Worm (Caenorhabditis elegans) whole organism, L2 larva: ENCODE measurements around the gene dhhc-5.
A peak's percentile ranks its signal among the peaks of the same experiment; 100 is the strongest.

Experiments used
- C34F6.9 ChIP-seq: fragments of 150-350 bp; optimal IDR thresholded peaks from 2 replicates; lab custom pipeline; 2014; ENCODE audit warnings: missing biosample characterization, missing genetic modification characterization
- F13H6.1 ChIP-seq: sonication (generic microtip); optimal IDR thresholded peaks from 2 replicates; lab custom pipeline; 2016; ENCODE audit warnings: missing genetic modification characterization, missing compliant biosample characterization
- R02D3.7 ChIP-seq: fragments of 150-350 bp; optimal IDR thresholded peaks from 2 replicates; lab custom pipeline; 2014; ENCODE audit warnings: missing biosample characterization, missing genetic modification characterization
- Y55F3AM.14 ChIP-seq: fragments of 200-800 bp; sonication (Bioruptor generic); optimal IDR thresholded peaks from 2 replicates; lab custom pipeline; 2018; ENCODE audit warnings: mild to moderate bottlenecking, missing genetic modification characterization, missing compliant biosample characterization
- alr-1 ChIP-seq: fragments of 150-350 bp; optimal IDR thresholded peaks from 2 replicates; lab custom pipeline; 2014; ENCODE audit warnings: missing biosample characterization, missing genetic modification characterization
- aly-2 ChIP-seq: fragments of 150-350 bp; optimal IDR thresholded peaks from 2 replicates; lab custom pipeline; 2014; ENCODE audit warnings: missing biosample characterization, missing genetic modification characterization
- ama-1 ChIP-seq: fragments of 150-350 bp; optimal IDR thresholded peaks from 2 replicates; lab custom pipeline; 2018; ENCODE audit warnings: inconsistent platforms
- blmp-1 ChIP-seq: sonication (generic microtip); optimal IDR thresholded peaks from 2 replicates; lab custom pipeline; 2017; ENCODE audit warnings: missing genetic modification characterization, mild to moderate bottlenecking, missing compliant biosample characterization, antibody characterized with exemption, moderate library complexity; ENCODE audit not compliant: insufficient read depth
- ceh-16 ChIP-seq: fragments of 150-350 bp; optimal IDR thresholded peaks from 2 replicates; lab custom pipeline; 2014; ENCODE audit warnings: missing biosample characterization, missing genetic modification characterization
- ceh-82 ChIP-seq: fragments of 150-350 bp; optimal IDR thresholded peaks from 2 replicates; lab custom pipeline; 2014; ENCODE audit warnings: missing biosample characterization, missing genetic modification characterization
- crh-2 ChIP-seq: sonication (generic microtip); optimal IDR thresholded peaks from 2 replicates; lab custom pipeline; 2017; ENCODE audit warnings: missing biosample characterization, missing genetic modification characterization
- dmd-4 ChIP-seq: sonication (generic microtip); optimal IDR thresholded peaks from 2 replicates; lab custom pipeline; 2017; ENCODE audit warnings: missing biosample characterization, missing genetic modification characterization
- egl-27 ChIP-seq: sonication (generic microtip); optimal IDR thresholded peaks from 3 replicates; lab custom pipeline; 2017; ENCODE audit warnings: missing biosample characterization, missing genetic modification reagents, missing genetic modification characterization
- elt-3 ChIP-seq: sonication (generic microtip); optimal IDR thresholded peaks from 2 replicates; lab custom pipeline; 2017; ENCODE audit warnings: missing biosample characterization, missing genetic modification characterization
- fos-1 ChIP-seq: fragments of 150-350 bp; optimal IDR thresholded peaks from 2 replicates; lab custom pipeline; 2014; ENCODE audit warnings: missing biosample characterization, missing genetic modification characterization
- gmeb-1 ChIP-seq: fragments of 150-350 bp; optimal IDR thresholded peaks from 2 replicates; lab custom pipeline; 2014; ENCODE audit warnings: missing biosample characterization, missing genetic modification characterization
- lin-11 ChIP-seq: fragments of 150-350 bp; sonication (generic microtip); optimal IDR thresholded peaks from 2 replicates; lab custom pipeline; 2014; ENCODE audit warnings: missing biosample characterization, missing genetic modification characterization, inconsistent platforms, mixed read lengths
- lin-13 ChIP-seq: fragments of 150-350 bp; optimal IDR thresholded peaks from 2 replicates; lab custom pipeline; 2014; ENCODE audit warnings: missing biosample characterization, missing genetic modification reagents, missing genetic modification characterization
- lin-39 ChIP-seq: fragments of 150-350 bp; optimal IDR thresholded peaks from 2 replicates; lab custom pipeline; 2014; ENCODE audit warnings: missing biosample characterization, missing genetic modification reagents, missing genetic modification characterization
- lsy-2 ChIP-seq, 2 experiments: fragments of 150-350 bp in 1 of 2; sonication (generic microtip) in 1 of 2; optimal IDR thresholded peaks; 2 replicates each; lab custom pipeline; 2014 to 2017; ENCODE audit warnings: missing biosample characterization in 2 of 2, missing genetic modification characterization in 2 of 2
- mab-5 ChIP-seq: fragments of 150-350 bp; optimal IDR thresholded peaks from 2 replicates; lab custom pipeline; 2014; ENCODE audit warnings: missing biosample characterization, missing genetic modification characterization
- mbf-1 ChIP-seq: sonication (generic microtip); optimal IDR thresholded peaks from 2 replicates; lab custom pipeline; 2017; ENCODE audit warnings: missing biosample characterization, missing genetic modification characterization
- nhr-10 ChIP-seq: sonication (generic microtip); optimal IDR thresholded peaks from 2 replicates; lab custom pipeline; 2017; ENCODE audit warnings: missing biosample characterization, missing genetic modification characterization
- nhr-11 ChIP-seq: fragments of 150-350 bp; optimal IDR thresholded peaks from 2 replicates; lab custom pipeline; 2014; ENCODE audit warnings: missing biosample characterization, missing genetic modification characterization
- nhr-12 ChIP-seq: fragments of 150-350 bp; optimal IDR thresholded peaks from 2 replicates; lab custom pipeline; 2014; ENCODE audit warnings: missing biosample characterization, missing genetic modification characterization
- nhr-129 ChIP-seq: fragments of 150-350 bp; optimal IDR thresholded peaks from 2 replicates; lab custom pipeline; 2014; ENCODE audit warnings: missing biosample characterization, missing genetic modification characterization
- nhr-21 ChIP-seq: fragments of 150-350 bp; optimal IDR thresholded peaks from 2 replicates; lab custom pipeline; 2014; ENCODE audit warnings: missing biosample characterization, missing genetic modification characterization
- nhr-23 ChIP-seq: fragments of 150-350 bp; optimal IDR thresholded peaks from 2 replicates; lab custom pipeline; 2014; ENCODE audit warnings: missing biosample characterization, missing genetic modification reagents, missing genetic modification characterization
- nhr-237 ChIP-seq: fragments of 150-350 bp; optimal IDR thresholded peaks from 2 replicates; lab custom pipeline; 2014; ENCODE audit warnings: missing biosample characterization, missing genetic modification characterization
- nhr-25 ChIP-seq: fragments of 150-350 bp; sonication (generic microtip); optimal IDR thresholded peaks from 3 replicates; lab custom pipeline; 2014; ENCODE audit warnings: missing biosample characterization, missing genetic modification characterization
- nhr-6 ChIP-seq: fragments of 150-350 bp; optimal IDR thresholded peaks from 2 replicates; lab custom pipeline; 2014; ENCODE audit warnings: missing biosample characterization, missing genetic modification characterization
- nhr-77 ChIP-seq: fragments of 150-350 bp; optimal IDR thresholded peaks from 2 replicates; lab custom pipeline; 2014; ENCODE audit warnings: missing biosample characterization, missing genetic modification characterization
- peb-1 ChIP-seq: fragments of 150-350 bp; optimal IDR thresholded peaks from 2 replicates; lab custom pipeline; 2014; ENCODE audit warnings: missing biosample characterization, missing genetic modification characterization
- sem-4 ChIP-seq: fragments of 150-350 bp; optimal IDR thresholded peaks from 2 replicates; lab custom pipeline; 2014; ENCODE audit warnings: missing biosample characterization, missing genetic modification reagents, missing genetic modification characterization
- skn-1 ChIP-seq: sonication (generic microtip); optimal IDR thresholded peaks from 2 replicates; lab custom pipeline; 2017; ENCODE audit warnings: missing biosample characterization, missing genetic modification characterization
- sma-3 ChIP-seq: sonication (generic microtip); optimal IDR thresholded peaks from 2 replicates; lab custom pipeline; 2016; ENCODE audit warnings: missing genetic modification reagents, missing genetic modification characterization, missing compliant biosample characterization
- sma-9 ChIP-seq, 2 experiments: fragments of 150-350 bp in 1 of 2; sonication (generic microtip) in 1 of 2; optimal IDR thresholded peaks; 2 replicates each; lab custom pipeline; 2014 to 2016; ENCODE audit warnings: missing genetic modification characterization in 2 of 2, mild to moderate bottlenecking in 1 of 2, missing biosample characterization in 1 of 2, missing compliant biosample characterization in 1 of 2, missing genetic modification reagents in 1 of 2, moderate library complexity in 1 of 2
- snpc-4 ChIP-seq: fragments of 150-350 bp; optimal IDR thresholded peaks from 2 replicates; lab custom pipeline; 2014; ENCODE audit warnings: missing biosample characterization, missing genetic modification characterization
- unc-39 ChIP-seq: fragments of 150-350 bp; optimal IDR thresholded peaks from 2 replicates; lab custom pipeline; 2014; ENCODE audit warnings: missing biosample characterization, missing genetic modification characterization
- unc-62 ChIP-seq: fragments of 150-350 bp; optimal IDR thresholded peaks from 2 replicates; lab custom pipeline; 2014; ENCODE audit warnings: missing biosample characterization, missing genetic modification reagents, missing genetic modification characterization
- zag-1 ChIP-seq: fragments of 150-350 bp; optimal IDR thresholded peaks from 2 replicates; lab custom pipeline; 2014; ENCODE audit warnings: missing biosample characterization, missing genetic modification characterization
- ztf-1 ChIP-seq: fragments of 200-800 bp; sonication (Bioruptor generic); conservative IDR thresholded peaks from 2 replicates; pipeline ENCODE4 v1.3.6; 2022; ENCODE audit warnings: missing genetic modification characterization, missing compliant biosample characterization
- ztf-11 ChIP-seq: sonication (generic microtip); optimal IDR thresholded peaks from 2 replicates; lab custom pipeline; 2017; ENCODE audit warnings: missing biosample characterization, missing genetic modification characterization
- ztf-4 ChIP-seq: fragments of 150-350 bp; optimal IDR thresholded peaks from 2 replicates; lab custom pipeline; 2014; ENCODE audit warnings: missing biosample characterization, missing genetic modification characterization

Gene dhhc-5

DNA sequence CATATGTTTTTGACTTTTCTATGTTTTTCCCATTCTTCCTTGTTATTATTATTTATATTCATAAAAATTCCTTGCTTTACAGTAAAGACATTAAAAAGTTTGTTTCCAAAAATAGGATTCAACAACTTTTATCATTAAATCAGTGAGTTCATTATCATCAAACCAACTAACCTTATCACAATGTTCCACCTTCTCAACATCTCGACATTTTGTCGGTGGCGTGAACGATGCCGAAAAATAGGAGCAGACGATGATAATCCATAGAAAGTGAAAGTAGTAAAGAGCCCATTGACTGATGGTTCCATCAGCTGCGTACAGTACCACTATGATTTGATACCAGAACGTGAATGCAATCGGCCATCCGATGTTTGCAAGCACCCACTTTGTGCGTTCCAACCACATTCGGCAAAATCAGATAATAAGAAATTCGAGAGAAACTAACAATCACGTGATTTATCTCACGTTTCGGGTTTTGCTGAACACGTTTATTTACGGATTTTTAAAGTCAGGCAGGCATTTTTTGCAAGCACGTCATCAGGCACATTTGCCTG is at the start of gene dhhc-5:
TSS of gene dhhc-5 (minus strand) at position 406 of the 551 bp plus-strand sequence.
- no peak for TF ChIP-seq gmeb-1 (tag; lab: Kevin White, UChicago)
- no peak for TF ChIP-seq crh-2 (tag; lab: Kevin White, UChicago)
- TF ChIP-seq ztf-11 (tag; lab: Kevin White, UChicago), result no peak
- TF ChIP-seq sma-9 (GFP tag; optimal IDR thresholded peaks at IDR 0.05; lab: Kevin White, UChicago), result peak; percentile 50
- TF ChIP-seq sma-9 (tag; optimal IDR thresholded peaks at IDR 0.05; lab: Kevin White, UChicago), result no peak
- no peak for TF ChIP-seq ztf-4 (tag; lab: Kevin White, UChicago)
- no peak for TF ChIP-seq lin-39 (tag; lab: Kevin White, UChicago)
- TF ChIP-seq skn-1 (tag; lab: Kevin White, UChicago), result no peak
- TF ChIP-seq fos-1 (tag; lab: Kevin White, UChicago), result peak; percentile 21

DNA sequence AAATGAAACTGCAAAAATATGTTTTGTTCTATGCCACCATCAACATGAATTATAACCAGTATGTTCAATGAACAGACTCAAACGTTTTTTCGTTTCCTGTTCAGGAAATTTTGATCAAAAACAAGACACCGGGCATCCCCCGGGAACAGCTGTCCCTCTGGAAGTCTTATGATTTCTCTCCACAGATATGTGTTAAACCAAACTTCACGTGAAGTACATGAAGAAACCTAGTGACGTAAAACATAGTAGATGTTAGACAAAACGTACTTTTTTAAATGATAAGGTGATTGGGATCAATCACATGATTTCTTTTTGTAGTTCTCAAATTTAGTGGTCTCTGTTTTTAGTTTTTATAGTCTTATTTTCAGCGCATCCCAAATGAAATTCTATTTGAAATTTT is 49.7 kb upstream of the dhhc-5 start:
- TF ChIP-seq ceh-82 (no peak), mab-5 (tag; lab: Kevin White, UChicago) (no peak), lin-13 (no peak), egl-27 (tag; lab: Kevin White, UChicago) (no peak), mbf-1 (no peak), ceh-16 (tag; lab: Kevin White, UChicago) (no peak), R02D3.7 (tag; lab: Kevin White, UChicago) (no peak), alr-1 (tag; lab: Kevin White, UChicago) (no peak), ama-1 (lab: Kevin White, UChicago) (peak; percentile 20), nhr-77 (tag; lab: Kevin White, UChicago) (no peak), nhr-23 (no peak), nhr-6 (tag; lab: Kevin White, UChicago) (no peak), sma-3 (GFP tag; lab: Kevin White, UChicago) (peak; percentile 76), sem-4 (no peak), elt-3 (no peak), ztf-1 (GFP tag; lab: Robert Waterston, UW) (no peak), fos-1 (tag; lab: Kevin White, UChicago) (no peak), blmp-1 (tag; lab: Kevin White, UChicago) (no peak), ztf-11 (tag; lab: Kevin White, UChicago) (no peak), dmd-4 (tag; lab: Kevin White, UChicago) (no peak), F13H6.1 (tag; lab: Kevin White, UChicago) (peak; percentile 47), unc-62 (no peak), sma-9 (GFP tag; optimal IDR thresholded peaks at IDR 0.05; lab: Kevin White, UChicago) (peak; percentile 91), sma-9 (tag; optimal IDR thresholded peaks at IDR 0.05; lab: Kevin White, UChicago) (no peak), unc-39 (tag; lab: Kevin White, UChicago) (no peak), nhr-11 (no peak), aly-2 (tag; lab: Kevin White, UChicago) (no peak), nhr-129 (tag; lab: Kevin White, UChicago) (peak; percentile 67), snpc-4 (tag; lab: Kevin White, UChicago) (no peak), skn-1 (tag; lab: Kevin White, UChicago) (no peak), nhr-237 (tag; lab: Kevin White, UChicago) (no peak), C34F6.9 (tag; lab: Kevin White, UChicago) (peak; percentile 41), nhr-10 (tag; lab: Kevin White, UChicago) (no peak), peb-1 (tag; lab: Kevin White, UChicago) (no peak), zag-1 (no peak), lin-11 (no peak), crh-2 (tag; lab: Kevin White, UChicago) (peak; percentile 67), Y55F3AM.14 (GFP tag; lab: Kevin White, UChicago) (no peak), gmeb-1 (tag; lab: Kevin White, UChicago) (peak; percentile 57), nhr-21 (tag; lab: Kevin White, UChicago) (peak; percentile 79), lsy-2 (tag; optimal IDR thresholded peaks at IDR 0.05; lab: Kevin White, UChicago) (peak in 1 of 2 experiments; percentile 68), nhr-25 (peak; percentile 38), lin-39 (tag; lab: Kevin White, UChicago) (no peak), nhr-12 (tag; lab: Kevin White, UChicago) (no peak), ztf-4 (tag; lab: Kevin White, UChicago) (no peak)
